Worm (Caenorhabditis elegans): ENCODE data around the gene T24D5.6.
A peak's percentile ranks its signal among the peaks of the same experiment; 100 is the strongest.
"Not testable (repeated sequence)": the region's sequence is repeated elsewhere in the genome, so short reads cannot be mapped to it uniquely, and the experiment has no call there.

Gene T24D5.6

ce11 chrX:12596868-12597267 is 6.6 kb upstream of the T24D5.6 start, which contains the start of gene T24D5.4:
T24D5.4 (plus strand) TSS chrX:12597168.
- TF ChIP-seq T22C8.4 (GFP tag; IDR thresholded peaks at IDR 0.05) (no peak), klf-2 (GFP tag; conservative IDR thresholded peaks at IDR 0.05) (no peak), flt-1 (GFP tag; IDR thresholded peaks at IDR 0.05) (no peak), tab-1 (GFP tag; IDR thresholded peaks at IDR 0.05) (no peak), ztf-23 (GFP tag; IDR thresholded peaks at IDR 0.05) (no peak), ztf-29 (GFP tag; IDR thresholded peaks at IDR 0.05) (no peak), med-1 (GFP tag; optimal IDR thresholded peaks at IDR 0.05; ENCODE audit: insufficient read depth) (no peak), ref-1 (GFP tag; conservative IDR thresholded peaks at IDR 0.05) (no peak), cog-1 (tag; optimal IDR thresholded peaks at IDR 0.05) (no peak)

- TF ChIP-seq flt-1 (GFP tag; IDR thresholded peaks at IDR 0.05) (no peak), T22C8.4 (GFP tag; IDR thresholded peaks at IDR 0.05) (no peak), med-1 (GFP tag; optimal IDR thresholded peaks at IDR 0.05; ENCODE audit: insufficient read depth) (no peak), ref-1 (GFP tag; conservative IDR thresholded peaks at IDR 0.05) (no peak), tab-1 (GFP tag; IDR thresholded peaks at IDR 0.05) (no peak), cog-1 (tag; optimal IDR thresholded peaks at IDR 0.05) (no peak), ztf-29 (GFP tag; IDR thresholded peaks at IDR 0.05) (no peak), ztf-23 (GFP tag; IDR thresholded peaks at IDR 0.05) (no peak), klf-2 (GFP tag; conservative IDR thresholded peaks at IDR 0.05) (no peak)
Measured at ce11 chrX:12602611-12603010, 811 bp upstream of the T24D5.6 start.

ce11 chrX:12613451-12613850 is 10.0 kb downstream of the T24D5.6 start, which contains the start of gene R09A8.1:
R09A8.1 (plus strand) TSS chrX:12613751.
- TF ChIP-seq T22C8.4, flt-1, ztf-23 (GFP tag; IDR thresholded peaks at IDR 0.05): not testable (repeated sequence)

ce11 chrX:12618447-12618846 is 15.0 kb downstream of the T24D5.6 start:
- TF ChIP-seq ztf-29 (GFP tag; IDR thresholded peaks at IDR 0.05): no peak
- no peak for TF ChIP-seq flt-1 (GFP tag; IDR thresholded peaks at IDR 0.05)
- no peak for TF ChIP-seq tab-1 (GFP tag; IDR thresholded peaks at IDR 0.05)
- no peak for TF ChIP-seq med-1 (GFP tag; optimal IDR thresholded peaks at IDR 0.05; ENCODE audit: insufficient read depth)
- no peak for TF ChIP-seq ztf-23 (GFP tag; IDR thresholded peaks at IDR 0.05)
- TF ChIP-seq ref-1 (GFP tag; conservative IDR thresholded peaks at IDR 0.05): no peak
- TF ChIP-seq klf-2 (GFP tag; conservative IDR thresholded peaks at IDR 0.05): no peak
- TF ChIP-seq T22C8.4 (GFP tag; IDR thresholded peaks at IDR 0.05): no peak
- no peak for TF ChIP-seq cog-1 (tag; optimal IDR thresholded peaks at IDR 0.05)

- TF ChIP-seq klf-2 (GFP tag; conservative IDR thresholded peaks at IDR 0.05) (no peak), med-1 (GFP tag; optimal IDR thresholded peaks at IDR 0.05; ENCODE audit: insufficient read depth) (no peak), cog-1 (tag; optimal IDR thresholded peaks at IDR 0.05) (no peak), tab-1 (GFP tag; IDR thresholded peaks at IDR 0.05) (no peak), ref-1 (GFP tag; conservative IDR thresholded peaks at IDR 0.05) (no peak), T22C8.4 (GFP tag; IDR thresholded peaks at IDR 0.05) (no peak), ztf-29 (GFP tag; IDR thresholded peaks at IDR 0.05) (no peak), flt-1 (GFP tag; IDR thresholded peaks at IDR 0.05) (no peak), ztf-23 (GFP tag; IDR thresholded peaks at IDR 0.05) (no peak)
Measured at ce11 chrX:12619165-12619564, 15.7 kb downstream of the T24D5.6 start, which contains the start of gene R09A8.2. R09A8.2 (plus strand) TSS chrX:12619465.

ce11 chrX:12620310-12620709 is 16.9 kb downstream of the T24D5.6 start:
- TF ChIP-seq cog-1 (tag; optimal IDR thresholded peaks at IDR 0.05) (no peak), T22C8.4 (GFP tag; IDR thresholded peaks at IDR 0.05) (no peak), med-1 (GFP tag; optimal IDR thresholded peaks at IDR 0.05; ENCODE audit: insufficient read depth) (no peak), ztf-29 (GFP tag; IDR thresholded peaks at IDR 0.05) (no peak), ztf-23 (GFP tag; IDR thresholded peaks at IDR 0.05) (no peak), flt-1 (GFP tag; IDR thresholded peaks at IDR 0.05) (no peak)

ce11 chrX:12627797-12628196 is 24.4 kb downstream of the T24D5.6 start:
- TF ChIP-seq med-1 (GFP tag; optimal IDR thresholded peaks at IDR 0.05; ENCODE audit: insufficient read depth) (no peak), ztf-23 (GFP tag; IDR thresholded peaks at IDR 0.05) (no peak), ztf-29 (GFP tag; IDR thresholded peaks at IDR 0.05) (no peak), klf-2 (GFP tag; conservative IDR thresholded peaks at IDR 0.05) (no peak), ref-1 (GFP tag; conservative IDR thresholded peaks at IDR 0.05) (no peak), cog-1 (tag; optimal IDR thresholded peaks at IDR 0.05) (no peak), T22C8.4 (GFP tag; IDR thresholded peaks at IDR 0.05) (no peak), tab-1 (GFP tag; IDR thresholded peaks at IDR 0.05) (no peak), flt-1 (GFP tag; IDR thresholded peaks at IDR 0.05) (no peak)

- TF ChIP-seq cog-1 (tag; optimal IDR thresholded peaks at IDR 0.05): no peak
- 0 out of 2 replicates have a peak, but pooled peaks have one; percentile 58 for TF ChIP-seq tab-1 (GFP tag; IDR thresholded peaks at IDR 0.05)
Measured at ce11 chrX:12629257-12629656, 25.8 kb downstream of the T24D5.6 start.

- TF ChIP-seq ztf-29 (GFP tag; IDR thresholded peaks at IDR 0.05) (no peak), tab-1 (GFP tag; IDR thresholded peaks at IDR 0.05) (no peak), klf-2 (GFP tag; conservative IDR thresholded peaks at IDR 0.05) (no peak), cog-1 (tag; optimal IDR thresholded peaks at IDR 0.05) (no peak), flt-1 (GFP tag; IDR thresholded peaks at IDR 0.05) (no peak), T22C8.4 (GFP tag; IDR thresholded peaks at IDR 0.05) (no peak), med-1 (GFP tag; optimal IDR thresholded peaks at IDR 0.05; ENCODE audit: insufficient read depth) (no peak), ref-1 (GFP tag; conservative IDR thresholded peaks at IDR 0.05) (no peak), ztf-23 (GFP tag; IDR thresholded peaks at IDR 0.05) (no peak)
Measured at ce11 chrX:12630005-12630404, 26.6 kb downstream of the T24D5.6 start.

ce11 chrX:12630556-12630955 is 27.1 kb downstream of the T24D5.6 start:
- TF ChIP-seq flt-1 (GFP tag; IDR thresholded peaks at IDR 0.05): no peak
- 0 out of 2 replicates have a peak, but pooled peaks have one; percentile 10 for TF ChIP-seq tab-1 (GFP tag; IDR thresholded peaks at IDR 0.05)
- no peak for TF ChIP-seq klf-2 (GFP tag; conservative IDR thresholded peaks at IDR 0.05)
- no peak for TF ChIP-seq cog-1 (tag; optimal IDR thresholded peaks at IDR 0.05)
- no peak for TF ChIP-seq T22C8.4 (GFP tag; IDR thresholded peaks at IDR 0.05)
- TF ChIP-seq ref-1 (GFP tag; conservative IDR thresholded peaks at IDR 0.05): no peak
- no peak for TF ChIP-seq ztf-29 (GFP tag; IDR thresholded peaks at IDR 0.05)

Measured in whole organism, midembryonic.